Fruit fly (Drosophila melanogaster): ENCODE data around the gene CG6763.

The CG6763 gene

DNA sequence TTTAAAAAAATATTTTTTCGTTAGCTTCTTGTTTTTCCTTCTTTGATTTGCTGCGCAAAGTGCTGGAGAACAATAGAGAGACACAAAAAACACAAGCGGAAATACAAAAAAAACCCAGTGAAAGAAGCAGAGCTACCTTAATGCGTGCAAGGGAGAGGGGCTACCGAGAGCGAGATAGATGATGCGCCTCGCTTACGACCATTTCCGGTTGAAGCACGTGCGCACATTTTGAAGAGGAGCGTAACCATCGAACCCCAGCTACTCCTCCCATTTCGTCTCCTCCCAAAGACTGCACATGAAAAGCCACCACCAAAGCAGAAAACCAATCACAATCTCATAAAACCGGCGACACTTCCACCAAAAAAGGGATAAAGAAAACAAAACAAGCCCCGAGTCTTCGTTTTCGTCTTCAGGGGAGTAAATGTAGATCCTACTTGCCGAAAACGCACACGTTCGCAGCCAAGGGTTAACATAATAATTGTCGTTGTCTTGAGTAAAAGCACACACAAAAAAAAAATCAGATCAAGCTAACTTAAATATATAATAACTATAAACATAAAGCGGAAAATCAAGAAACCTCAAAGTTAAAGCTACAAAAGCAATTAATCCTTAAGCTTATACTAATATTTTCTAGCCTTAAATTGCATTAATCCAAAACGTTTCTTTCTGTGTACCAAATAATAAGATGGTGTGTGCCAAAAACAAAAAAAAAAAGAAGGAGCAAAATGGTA, 13.5 kb downstream of the CG6763 start (continued):
- TF ChIP-seq hkb (optimal IDR thresholded peaks at IDR 0.05) (no peak), hkb (GFP tag; IDR thresholded peaks at IDR 0.05) (peak; percentile 20; the same call in 1 of the 2 replicates), CG6689 (GFP tag; IDR thresholded peaks at IDR 0.05) (0 out of 2 replicates have a peak, but pooled peaks have one; percentile 32), dpn (GFP tag; optimal IDR thresholded peaks at IDR 0.05) (peak in 1 of 2 experiments; percentile 16), Jarid2 (GFP tag; optimal IDR thresholded peaks at IDR 0.05) (peak; percentile 6), gce (GFP tag; IDR thresholded peaks at IDR 0.05) (no peak), lbe (GFP tag; optimal IDR thresholded peaks at IDR 0.05) (no peak), CG4282 (GFP tag; optimal IDR thresholded peaks at IDR 0.05) (no peak), mirr (GFP tag; optimal IDR thresholded peaks at IDR 0.05) (no peak), az2 (GFP tag; optimal IDR thresholded peaks at IDR 0.05) (peak; percentile 21), Hsf (GFP tag; optimal IDR thresholded peaks at IDR 0.05) (peak; percentile 5), sug (tag; optimal IDR thresholded peaks at IDR 0.05) (no peak), NC2α (GFP tag; optimal IDR thresholded peaks at IDR 0.05) (no peak), lola (GFP tag; optimal IDR thresholded peaks at IDR 0.05) (peak in 1 of 3 experiments; percentile 60), maf-S (GFP tag; optimal IDR thresholded peaks at IDR 0.05) (no peak), zfh1 (GFP tag; IDR thresholded peaks at IDR 0.05) (peak; percentile 68; the same call in 2 of the 3 replicates), CG2712 (tag; optimal IDR thresholded peaks at IDR 0.05) (peak; percentile 69), Fer1 (GFP tag; optimal IDR thresholded peaks at IDR 0.05) (no peak), H15 (GFP tag; IDR thresholded peaks at IDR 0.05) (no peak), Drgx (GFP tag; IDR thresholded peaks at IDR 0.05) (no peak), dmrt99B (tag; optimal IDR thresholded peaks at IDR 0.05) (peak; percentile 20), zen (tag; optimal IDR thresholded peaks at IDR 0.05) (peak; percentile 39), Rx (GFP tag; IDR thresholded peaks at IDR 0.05) (no peak), Ssrp (tag; optimal IDR thresholded peaks at IDR 0.05) (peak; percentile 45), Atf3 (GFP tag; optimal IDR thresholded peaks at IDR 0.05) (no peak), MBD-R2 (GFP tag; IDR thresholded peaks at IDR 0.05) (no peak), CG2875 (GFP tag; optimal IDR thresholded peaks at IDR 0.05) (no peak), sisA (GFP tag; IDR thresholded peaks at IDR 0.05) (peak; percentile 37; the same call in 1 of the 2 replicates), rib (GFP tag; IDR thresholded peaks at IDR 0.05) (no peak), Six4 (GFP tag; optimal IDR thresholded peaks at IDR 0.05) (no peak), cg (GFP tag; optimal IDR thresholded peaks at IDR 0.05) (no peak), CG15011 (GFP tag; optimal IDR thresholded peaks at IDR 0.05) (no peak), amos (GFP tag; IDR thresholded peaks at IDR 0.05; ENCODE audit: partially characterized antibody) (no peak), Ada2b (GFP tag; IDR thresholded peaks at IDR 0.05) (no peak), twi (tag; optimal IDR thresholded peaks at IDR 0.05) (no peak), CG15479 (GFP tag; optimal IDR thresholded peaks at IDR 0.05) (no peak), CG9437 (GFP tag; optimal IDR thresholded peaks at IDR 0.05) (no peak), CG17802 (tag; optimal IDR thresholded peaks at IDR 0.05) (no peak), lilli (GFP tag; optimal IDR thresholded peaks at IDR 0.05) (no peak), mld (GFP tag; IDR thresholded peaks at IDR 0.05; ENCODE audit: partially characterized antibody) (no peak), gro (GFP tag; optimal IDR thresholded peaks at IDR 0.05) (no peak), CG11560 (tag; IDR thresholded peaks at IDR 0.05) (no peak), Usf (GFP tag; optimal IDR thresholded peaks at IDR 0.05) (no peak), ind (GFP tag; optimal IDR thresholded peaks at IDR 0.05) (no peak), row (GFP tag; IDR thresholded peaks at IDR 0.05) (peak; percentile 46; the same call in 1 of the 3 replicates), corto (GFP tag; optimal IDR thresholded peaks at IDR 0.05) (peak; percentile 9), CG11504 (tag; optimal IDR thresholded peaks at IDR 0.05) (peak; percentile 51), CG11398 (GFP tag; optimal IDR thresholded peaks at IDR 0.05) (no peak), CG1647 (GFP tag; optimal IDR thresholded peaks at IDR 0.05) (no peak), nmo (GFP tag; optimal IDR thresholded peaks at IDR 0.05) (peak; percentile 50)

All from whole organism, embryonic.